Fruit fly (Drosophila melanogaster) whole organism, wandering third instar larva: ENCODE data around the gene CG17145.

ENCODE experiments used
- CG32264 ChIP-seq: fragments of 200-800 bp; sonication (Bioruptor generic); optimal IDR thresholded peaks from 2 replicates; lab custom pipeline; 2016; ENCODE audit warnings: missing biosample characterization, missing genetic modification characterization
- CG9705 ChIP-seq: fragments of 200-800 bp; sonication (Bioruptor generic); optimal IDR thresholded peaks from 2 replicates; lab custom pipeline; 2018; ENCODE audit warnings: missing biosample characterization, mild to moderate bottlenecking, missing genetic modification characterization
- GATAd ChIP-seq: sonication (Bioruptor generic); optimal IDR thresholded peaks from 2 replicates; lab custom pipeline; 2016; ENCODE audit warnings: missing biosample characterization, missing genetic modification characterization
- Hnf4 ChIP-seq: fragments of 200-800 bp; sonication (Bioruptor generic); optimal IDR thresholded peaks from 2 replicates; lab custom pipeline; 2016; ENCODE audit warnings: missing biosample characterization, mild to moderate bottlenecking, missing genetic modification characterization
- Mio ChIP-seq: sonication (Bioruptor generic); optimal IDR thresholded peaks from 2 replicates; lab custom pipeline; 2016; ENCODE audit warnings: missing biosample characterization, missing genetic modification characterization
- OdsH ChIP-seq: fragments of 200-800 bp; sonication (Bioruptor generic); optimal IDR thresholded peaks from 2 replicates; lab custom pipeline; 2016; ENCODE audit warnings: missing biosample characterization, mild to moderate bottlenecking, missing genetic modification characterization
- dl ChIP-seq, 2 experiments: fragments of 175-275, 200-275 bp in 1 of 2; fragments of 200-275 bp in 1 of 2; sonication (Bioruptor generic); optimal IDR thresholded peaks; lab custom pipeline; 2018; ENCODE audit warnings: mild to moderate bottlenecking in 2 of 2, missing biosample characterization in 2 of 2, missing genetic modification characterization in 2 of 2, moderate library complexity in 2 of 2; ENCODE audit not compliant: partially characterized antibody in 2 of 2, insufficient read depth in 1 of 2
- ey ChIP-seq: fragments of 200-800 bp; sonication (Bioruptor generic); optimal IDR thresholded peaks from 2 replicates; lab custom pipeline; 2016; ENCODE audit warnings: missing biosample characterization, missing genetic modification characterization
- psq ChIP-seq: fragments of 200-800 bp; sonication (Bioruptor generic); optimal IDR thresholded peaks from 3 replicates; lab custom pipeline; 2017; ENCODE audit warnings: missing biosample characterization, mild to moderate bottlenecking, missing genetic modification characterization, moderate library complexity
- sage ChIP-seq: fragments of 200-800 bp; sonication (Bioruptor generic); optimal IDR thresholded peaks from 2 replicates; lab custom pipeline; 2016; ENCODE audit warnings: missing biosample characterization, mild to moderate bottlenecking, missing genetic modification characterization
- woc ChIP-seq: sonication (Bioruptor generic); optimal IDR thresholded peaks from 2 replicates; lab custom pipeline; 2016; ENCODE audit warnings: missing biosample characterization, mild to moderate bottlenecking, missing genetic modification characterization

- TF ChIP-seq psq (no peak), sage (no peak), Hnf4 (GFP tag; lab: Kevin White, UChicago) (no peak), woc (GFP tag; lab: Kevin White, UChicago) (no peak), OdsH (GFP tag; lab: Kevin White, UChicago) (no peak), dl (GFP tag; optimal IDR thresholded peaks at IDR 0.05; lab: Kevin White, UChicago; ENCODE audit: insufficient read depth in 1 of 2, partially characterized antibody in 2 of 2) (peak in 1 of 2 experiments; percentile 54), CG32264 (GFP tag; lab: Kevin White, UChicago) (no peak), ey (GFP tag; lab: Kevin White, UChicago) (no peak), Mio (no peak), GATAd (GFP tag; lab: Kevin White, UChicago) (no peak), CG9705 (no peak)
Measured at dm6 chr3L:20226153-20226552, 4.5 kb downstream of the CG17145 start.
